Fruit fly (Drosophila melanogaster) whole organism, embryonic: ENCODE measurements around the gene CG15142.

Experiments
- Bdp1 ChIP-seq: fragments of 200-800 bp; sonication (Bioruptor generic); optimal IDR thresholded peaks from 3 replicates; lab custom pipeline; 2016; ENCODE audit warnings: missing biosample characterization, missing genetic modification characterization
- CG12155 ChIP-seq: fragments of 200-800 bp; sonication (Bioruptor generic); optimal IDR thresholded peaks from 3 replicates; lab custom pipeline; 2016; ENCODE audit warnings: missing biosample characterization, missing genetic modification characterization
- CG12391 ChIP-seq: fragments of 200-800 bp; sonication (Bioruptor generic); optimal IDR thresholded peaks from 3 replicates; lab custom pipeline; 2018; ENCODE audit warnings: missing biosample characterization, mild to moderate bottlenecking, missing genetic modification characterization, moderate library complexity
- CG12659 ChIP-seq: fragments of 200-800 bp; sonication (Bioruptor generic); optimal IDR thresholded peaks from 3 replicates; lab custom pipeline; 2017; ENCODE audit warnings: mild to moderate bottlenecking, missing biosample characterization, missing genetic modification reagents, missing genetic modification characterization
- CG14965 ChIP-seq: fragments of 200-800 bp; sonication (Bioruptor generic); optimal IDR thresholded peaks from 2 replicates; lab custom pipeline; 2016; ENCODE audit warnings: missing biosample characterization, missing genetic modification characterization, borderline replicate concordance
- CG15011 ChIP-seq: fragments of 200-800 bp; sonication (Bioruptor generic); optimal IDR thresholded peaks from 3 replicates; lab custom pipeline; 2018; ENCODE audit warnings: missing biosample characterization, mild to moderate bottlenecking, missing genetic modification characterization
- CG15269 ChIP-seq: fragments of 200-800 bp; sonication (Bioruptor generic); optimal IDR thresholded peaks from 2 replicates; lab custom pipeline; 2018; ENCODE audit warnings: missing biosample characterization, mild to moderate bottlenecking, missing genetic modification characterization, moderate library complexity
- CG1603 ChIP-seq: fragments of 200-800 bp; sonication (Bioruptor generic); optimal IDR thresholded peaks from 2 replicates; lab custom pipeline; 2019; ENCODE audit warnings: missing biosample characterization, mild to moderate bottlenecking, missing genetic modification characterization, moderate library complexity
- CG16863 ChIP-seq: fragments of 200-800 bp; sonication (Bioruptor generic); optimal IDR thresholded peaks from 3 replicates; lab custom pipeline; 2016; ENCODE audit warnings: missing biosample characterization, missing genetic modification characterization
- CG1832 ChIP-seq: fragments of 200-800 bp; sonication (Bioruptor generic); optimal IDR thresholded peaks from 2 replicates; lab custom pipeline; 2017; ENCODE audit warnings: missing biosample characterization, mild to moderate bottlenecking, missing genetic modification characterization, inconsistent platforms
- CG18599 ChIP-seq: fragments of 200-800 bp; sonication (Bioruptor generic); optimal IDR thresholded peaks from 3 replicates; lab custom pipeline; 2017; ENCODE audit warnings: missing biosample characterization, missing genetic modification characterization, mild to moderate bottlenecking, moderate library complexity, missing genetic modification reagents
- CG18764 ChIP-seq: fragments of 200-800 bp; sonication (Bioruptor generic); optimal IDR thresholded peaks from 3 replicates; lab custom pipeline; 2016; ENCODE audit warnings: missing biosample characterization, missing genetic modification characterization
- CG30020 ChIP-seq: fragments of 200-800 bp; optimal IDR thresholded peaks from 2 replicates; lab custom pipeline; 2019; ENCODE audit warnings: missing biosample characterization, mild to moderate bottlenecking, missing genetic modification characterization, moderate library complexity
- CG33557 ChIP-seq: fragments of 200-800 bp; sonication (Bioruptor generic); optimal IDR thresholded peaks from 2 replicates; lab custom pipeline; 2019; ENCODE audit warnings: missing biosample characterization, mild to moderate bottlenecking, missing genetic modification characterization, moderate library complexity
- CG6175 ChIP-seq: fragments of 200-800 bp; sonication (Bioruptor generic); IDR thresholded peaks from 3 replicates; pipeline ENCODE4 v1.3.6; 2022; ENCODE audit warnings: missing biosample characterization, missing genetic modification characterization
- CG6683 ChIP-seq: fragments of 200-800 bp; sonication (Bioruptor generic); optimal IDR thresholded peaks from 2 replicates; lab custom pipeline; 2017; ENCODE audit warnings: missing biosample characterization, mild to moderate bottlenecking, missing genetic modification characterization, missing genetic modification reagents
- Chrac-16 ChIP-seq: fragments of 200-800 bp; sonication (Bioruptor generic); optimal IDR thresholded peaks from 3 replicates; lab custom pipeline; 2016; ENCODE audit warnings: missing biosample characterization, missing genetic modification characterization
- CkIIα-i1 ChIP-seq: fragments of 200-800 bp; sonication (Bioruptor generic); IDR thresholded peaks from 2 replicates; pipeline ENCODE4 v1.3.6; 2022; ENCODE audit warnings: missing biosample characterization, missing genetic modification characterization
- D19A ChIP-seq: fragments of 200-800 bp; optimal IDR thresholded peaks from 3 replicates; lab custom pipeline; 2019; ENCODE audit warnings: missing biosample characterization, mild to moderate bottlenecking, missing genetic modification characterization, moderate library complexity
- Fer1 ChIP-seq: fragments of 200-800 bp; sonication (Bioruptor generic); optimal IDR thresholded peaks from 2 replicates; lab custom pipeline; 2017; ENCODE audit warnings: missing biosample characterization, mild to moderate bottlenecking, missing genetic modification characterization
- MTF-1 ChIP-seq: fragments of 200-800 bp; sonication (Bioruptor generic); optimal IDR thresholded peaks from 2 replicates; lab custom pipeline; 2018; ENCODE audit warnings: missing biosample characterization, mild to moderate bottlenecking, missing genetic modification characterization, borderline replicate concordance
- Nf-YA ChIP-seq: fragments of 200-800 bp; sonication (Bioruptor generic); IDR thresholded peaks from 2 replicates; pipeline ENCODE4 v1.3.6; 2022; ENCODE audit warnings: missing biosample characterization, missing genetic modification characterization
- Ptx1 ChIP-seq: fragments of 200-800 bp; sonication (Bioruptor generic); IDR thresholded peaks from 2 replicates; pipeline ENCODE4 v1.3.6; 2022; ENCODE audit warnings: missing biosample characterization, missing genetic modification characterization
- Ravus ChIP-seq: fragments of 200-800 bp; sonication (Bioruptor generic); IDR thresholded peaks from 2 replicates; pipeline ENCODE4 v1.3.6; 2022; ENCODE audit warnings: missing biosample characterization, missing genetic modification characterization
- Six4 ChIP-seq: fragments of 200-800 bp; sonication (Bioruptor generic); optimal IDR thresholded peaks from 2 replicates; lab custom pipeline; 2016; ENCODE audit warnings: missing biosample characterization, missing genetic modification characterization
- aop ChIP-seq: fragments of 200-800 bp; sonication (Bioruptor generic); IDR thresholded peaks from 2 replicates; pipeline ENCODE4 v1.3.6; 2022; ENCODE audit warnings: missing biosample characterization, missing genetic modification characterization
- cato ChIP-seq: fragments of 200-800 bp; sonication (Bioruptor generic); optimal IDR thresholded peaks from 2 replicates; lab custom pipeline; 2016; ENCODE audit warnings: missing biosample characterization, missing genetic modification characterization, borderline replicate concordance
- chif ChIP-seq, 2 experiments: fragments of 200-800 bp; sonication (Bioruptor generic); optimal IDR thresholded peaks; 3 replicates each; lab custom pipeline; 2016; ENCODE audit warnings: missing biosample characterization in 2 of 2, missing genetic modification characterization in 2 of 2
- dimm ChIP-seq: fragments of 200-800 bp; sonication (Bioruptor generic); IDR thresholded peaks from 2 replicates; pipeline ENCODE4 v1.3.6; 2022; ENCODE audit warnings: missing biosample characterization, missing genetic modification characterization
- esg ChIP-seq: fragments of 200-800 bp; sonication (Bioruptor generic); conservative IDR thresholded peaks from 2 replicates; pipeline ENCODE4 v1.3.6; 2022; ENCODE audit warnings: missing biosample characterization, missing genetic modification characterization
- eve ChIP-seq, 2 experiments: fragments of >200 bp; optimal IDR thresholded peaks; 2 replicates each; lab custom pipeline; 2017; ENCODE audit warnings: missing biosample characterization in 2 of 2, missing genetic modification characterization in 2 of 2
- gcm2 ChIP-seq: fragments of 200-800 bp; sonication (Bioruptor generic); optimal IDR thresholded peaks from 2 replicates; lab custom pipeline; 2016; ENCODE audit warnings: missing biosample characterization, missing genetic modification characterization
- gsb ChIP-seq: fragments of 200-800 bp; sonication (Bioruptor generic); IDR thresholded peaks from 2 replicates; pipeline ENCODE4 v1.3.6; 2022; ENCODE audit warnings: missing biosample characterization, missing genetic modification characterization
- hth ChIP-seq: fragments of >200 bp; optimal IDR thresholded peaks from 2 replicates; lab custom pipeline; 2017; ENCODE audit warnings: inconsistent platforms
- jigr1 ChIP-seq: fragments of 200-800 bp; sonication (Bioruptor generic); IDR thresholded peaks from 3 replicates; pipeline ENCODE4 v1.3.6; 2022; ENCODE audit warnings: missing biosample characterization, missing genetic modification characterization
- jing ChIP-seq: fragments of 200-800 bp; sonication (Bioruptor generic); optimal IDR thresholded peaks from 2 replicates; lab custom pipeline; 2018; ENCODE audit warnings: missing biosample characterization, mild to moderate bottlenecking, missing genetic modification characterization
- jumu ChIP-seq: fragments of 200-800 bp; sonication (Bioruptor generic); optimal IDR thresholded peaks from 3 replicates; lab custom pipeline; 2016; ENCODE audit warnings: missing biosample characterization, missing genetic modification characterization
- kni ChIP-seq: fragments of 200-800 bp; sonication (Bioruptor generic); optimal IDR thresholded peaks from 3 replicates; lab custom pipeline; 2017; ENCODE audit warnings: mild to moderate bottlenecking, missing biosample characterization, missing genetic modification reagents, missing genetic modification characterization
- p53 ChIP-seq: fragments of 200-800 bp; sonication (Bioruptor generic); optimal IDR thresholded peaks from 2 replicates; lab custom pipeline; 2016; ENCODE audit warnings: missing biosample characterization, missing genetic modification characterization
- rib ChIP-seq: fragments of 200-800 bp; sonication (Bioruptor generic); IDR thresholded peaks from 2 replicates; pipeline ENCODE4 v1.3.6; 2022; ENCODE audit warnings: missing biosample characterization, missing genetic modification characterization
- scrt ChIP-seq: fragments of 200-800 bp; sonication (Bioruptor generic); optimal IDR thresholded peaks from 2 replicates; lab custom pipeline; 2018; ENCODE audit warnings: missing biosample characterization, mild to moderate bottlenecking, missing genetic modification characterization, moderate library complexity
- sens ChIP-seq: fragments of 200-800 bp; sonication (Bioruptor generic); peaks from one replicate; lab custom pipeline; 2016; ENCODE audit warnings: missing biosample characterization, missing genetic modification characterization
- sob ChIP-seq: fragments of 200-800 bp; sonication (Bioruptor generic); IDR thresholded peaks from 2 replicates; pipeline ENCODE4 v1.3.6; 2022; ENCODE audit warnings: missing biosample characterization, missing genetic modification characterization
- sqz ChIP-seq: fragments of 200-800 bp; sonication (Bioruptor generic); optimal IDR thresholded peaks from 3 replicates; lab custom pipeline; 2018; ENCODE audit warnings: missing biosample characterization, mild to moderate bottlenecking, missing genetic modification characterization
- ssp ChIP-seq: fragments of 200-800 bp; sonication (Bioruptor generic); IDR thresholded peaks from 2 replicates; pipeline ENCODE4 v1.3.6; 2022; ENCODE audit warnings: missing biosample characterization, missing genetic modification characterization
- stc ChIP-seq: fragments of 200-800 bp; sonication (Bioruptor generic); IDR thresholded peaks from 2 replicates; pipeline ENCODE4 v1.3.6; 2022; ENCODE audit warnings: missing biosample characterization, missing genetic modification characterization
- twi ChIP-seq: fragments of 200-800 bp; optimal IDR thresholded peaks from 2 replicates; lab custom pipeline; 2019; ENCODE audit warnings: missing biosample characterization, mild to moderate bottlenecking, missing genetic modification characterization, moderate library complexity
- unc-4 ChIP-seq: fragments of 200-800 bp; sonication (Bioruptor generic); IDR thresholded peaks from 2 replicates; pipeline ENCODE4 v1.3.6; 2022; ENCODE audit warnings: missing biosample characterization, missing genetic modification characterization; ENCODE audit not compliant: partially characterized antibody
- z ChIP-seq: fragments of 200-800 bp; sonication (Bioruptor generic); IDR thresholded peaks from 3 replicates; pipeline ENCODE4 v1.3.6; 2022; ENCODE audit warnings: missing biosample characterization, missing genetic modification characterization
- zen2 ChIP-seq: fragments of 200-800 bp; sonication (Bioruptor generic); IDR thresholded peaks from 3 replicates; pipeline ENCODE4 v1.3.6; 2022; ENCODE audit warnings: missing biosample characterization, missing genetic modification characterization; ENCODE audit not compliant: partially characterized antibody

The CG15142 gene

dm6 chr2L:17480943-17481580 lies 17.6 kb downstream of the CG15142 start, which contains the start of the genes fws and Lamtor3 (continued):
- TF ChIP-seq CG14965 (no peak), chif (GFP tag; optimal IDR thresholded peaks at IDR 0.05; lab: Kevin White, UChicago) (peak; percentile 49 to 77), CkIIα-i1 (GFP tag; lab: Robert Waterston, UW) (peak; percentile 96), dimm (peak; percentile 97), CG18599 (GFP tag; lab: Kevin White, UChicago) (peak; percentile 98), CG12155 (peak; percentile 96), D19A (tag; lab: Kevin White, UChicago) (peak; percentile 93), stc (peak; percentile 99), kni (GFP tag; lab: Kevin White, UChicago) (no peak), Ravus (GFP tag; lab: Robert Waterston, UW) (peak; percentile 96), CG15269 (tag; lab: Kevin White, UChicago) (peak; percentile 98), sqz (GFP tag; lab: Kevin White, UChicago) (peak; percentile 91), CG12391 (tag; lab: Kevin White, UChicago) (peak; percentile 99), Fer1 (GFP tag; lab: Kevin White, UChicago) (peak; percentile 96), jigr1 (GFP tag; lab: Robert Waterston, UW) (peak; percentile 96), sens (peak; percentile 97), ssp (GFP tag; lab: Robert Waterston, UW) (peak; percentile 95), Bdp1 (GFP tag; lab: Kevin White, UChicago) (peak; percentile 82), Nf-YA (GFP tag; lab: Robert Waterston, UW) (peak; percentile 97), sob (GFP tag; lab: Robert Waterston, UW) (peak; percentile 99), CG1832 (GFP tag; lab: Kevin White, UChicago) (no peak), gcm2 (peak; percentile 85), gsb (GFP tag; lab: Robert Waterston, UW) (peak; percentile 99), z (GFP tag; lab: Robert Waterston, UW) (peak; percentile 80), CG12659 (GFP tag; lab: Kevin White, UChicago) (peak; percentile 99), twi (tag; lab: Kevin White, UChicago) (peak; percentile 92), CG16863 (peak; percentile 80), hth (no peak), CG1603 (tag; lab: Kevin White, UChicago) (peak; percentile 82), Ptx1 (GFP tag; lab: Robert Waterston, UW) (peak; percentile 99), CG6175 (peak; percentile 99), CG18764 (peak; percentile 94), zen2 (GFP tag; lab: Robert Waterston, UW) (no peak; the same call in 2 of the 3 replicates), cato (peak; percentile 96), rib (GFP tag; lab: Robert Waterston, UW) (peak; percentile 98), scrt (GFP tag; lab: Kevin White, UChicago) (peak; percentile 97), CG15011 (GFP tag; lab: Kevin White, UChicago) (peak; percentile 94), Chrac-16 (GFP tag; lab: Kevin White, UChicago) (peak; percentile 97), eve (GFP tag; optimal IDR thresholded peaks at IDR 0.05; lab: Kevin White, UChicago) (no peak), unc-4 (GFP tag; lab: Robert Waterston, UW) (peak; percentile 52; the same call in 1 of the 2 replicates), CG33557 (peak; percentile 85), esg (GFP tag; lab: Robert Waterston, UW) (peak; percentile 99), jumu (GFP tag; lab: Kevin White, UChicago) (peak; percentile 69), Six4 (GFP tag; lab: Kevin White, UChicago) (peak; percentile 95), MTF-1 (GFP tag; lab: Kevin White, UChicago) (peak; percentile 95), aop (peak; percentile 93), p53 (no peak), CG6683 (GFP tag; lab: Kevin White, UChicago) (peak; percentile 94), CG30020 (tag; lab: Kevin White, UChicago) (peak; percentile 85), jing (GFP tag; lab: Kevin White, UChicago) (peak; percentile 96)
